Fruit fly (Drosophila melanogaster) whole organism: ENCODE measurements around the gene CG15386.

Experiments
- CG8478 ChIP-seq: fragments of >200 bp; optimal IDR thresholded peaks from 2 replicates; lab custom pipeline; 2018; ENCODE audit warnings: inconsistent platforms
- Dll ChIP-seq: fragments of >200 bp; optimal IDR thresholded peaks from 2 replicates; lab custom pipeline; 2017
- EcR ChIP-seq, 2 experiments: fragments of >200 bp; optimal IDR thresholded peaks; 2 replicates each; lab custom pipeline; 2017; ENCODE audit warnings: missing biosample characterization in 2 of 2, missing genetic modification characterization in 2 of 2, missing genetic modification reagents in 2 of 2
- pan ChIP-seq: fragments of >200 bp; optimal IDR thresholded peaks from 2 replicates; lab custom pipeline; 2017
- psq ChIP-seq: fragments of >200 bp; optimal IDR thresholded peaks from 2 replicates; lab custom pipeline; 2017
- usp ChIP-seq: fragments of >200 bp; optimal IDR thresholded peaks from 2 replicates; lab custom pipeline; 2017; ENCODE audit warnings: missing biosample characterization, missing genetic modification characterization, mixed read lengths

Gene CG15386

dm6 chr2L:2175090-2175830, 41.8 kb downstream of the CG15386 start:
- TF ChIP-seq CG8478: peak; percentile 24
- no peak for TF ChIP-seq pan (lab: Kevin White, UChicago)
- no peak for TF ChIP-seq Dll (lab: Kevin White, UChicago)
- no peak for TF ChIP-seq psq (lab: Kevin White, UChicago)
- TF ChIP-seq usp: no peak
- peak; percentile 56 to 73 for TF ChIP-seq EcR (GFP tag; optimal IDR thresholded peaks at IDR 0.05; lab: Kevin White, UChicago)

- no peak for TF ChIP-seq usp
- TF ChIP-seq EcR (GFP tag; optimal IDR thresholded peaks at IDR 0.05; lab: Kevin White, UChicago): no peak
- TF ChIP-seq pan (lab: Kevin White, UChicago): no peak
- no peak for TF ChIP-seq CG8478
- no peak for TF ChIP-seq Dll (lab: Kevin White, UChicago)
- no peak for TF ChIP-seq psq (lab: Kevin White, UChicago)
Observed at dm6 chr2L:2173604-2174003, 43.4 kb downstream of the CG15386 start.

DNA sequence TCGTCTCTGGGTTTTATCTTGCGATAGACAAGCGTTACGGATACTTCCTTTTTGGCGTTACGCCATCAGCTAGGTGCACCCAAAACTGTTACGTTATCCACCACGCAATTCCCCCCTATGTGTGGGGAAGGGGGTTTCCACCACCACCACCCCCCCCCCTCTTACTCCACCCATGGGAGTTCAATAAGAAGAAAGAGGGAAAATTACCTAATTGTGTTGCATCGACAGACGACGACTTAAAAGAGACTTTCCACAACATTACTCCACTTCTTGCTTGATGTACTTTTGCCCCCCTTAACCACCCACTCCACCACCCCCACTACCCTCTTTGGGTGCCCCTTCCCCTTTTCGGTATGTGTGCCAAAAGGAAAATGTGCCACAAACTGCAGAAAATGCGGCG, 43.9 kb downstream of the CG15386 start:
- TF ChIP-seq psq (lab: Kevin White, UChicago): no peak
- no peak for TF ChIP-seq Dll (lab: Kevin White, UChicago)
- no peak for TF ChIP-seq pan (lab: Kevin White, UChicago)
- no peak for TF ChIP-seq usp
- no peak for TF ChIP-seq EcR (GFP tag; optimal IDR thresholded peaks at IDR 0.05; lab: Kevin White, UChicago)
- no peak for TF ChIP-seq CG8478

- no peak for TF ChIP-seq pan (lab: Kevin White, UChicago)
Observed at dm6 chr2L:2172460-2173121, 44.5 kb downstream of the CG15386 start.

DNA sequence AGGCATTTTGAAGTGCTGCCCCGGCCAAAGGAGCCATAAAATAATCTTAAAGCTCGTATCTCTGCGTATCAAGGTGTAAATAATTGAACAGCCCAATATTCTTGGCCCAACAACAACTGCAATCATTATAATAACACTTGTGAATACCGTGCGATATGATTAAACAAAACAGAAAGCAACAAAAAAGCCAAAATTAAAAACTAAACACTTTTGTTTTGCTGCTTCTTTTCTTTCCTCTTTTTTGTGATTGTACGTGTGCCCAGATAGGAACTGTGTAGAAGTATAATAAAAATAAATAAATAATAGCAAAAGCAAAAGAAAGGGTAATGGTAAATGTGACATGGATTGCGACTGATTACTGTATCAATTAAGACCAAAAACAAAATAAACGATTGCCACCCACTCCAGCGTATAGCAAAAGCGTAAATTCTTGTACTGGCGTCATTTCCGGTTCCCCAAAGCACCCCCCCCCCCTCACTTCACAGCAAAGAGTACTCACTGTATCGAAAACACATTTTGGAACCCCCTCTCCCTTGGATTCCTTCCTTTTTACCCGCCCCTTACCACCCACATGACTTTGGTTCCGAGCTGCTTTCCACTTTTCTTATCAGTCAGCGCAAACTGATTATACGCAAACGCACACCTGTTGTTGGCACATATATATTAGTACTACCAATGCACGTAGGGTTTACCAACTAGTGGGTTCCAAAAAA, 45.5 kb downstream of the CG15386 start:
- TF ChIP-seq EcR (GFP tag; optimal IDR thresholded peaks at IDR 0.05; lab: Kevin White, UChicago): no peak
- no peak for TF ChIP-seq Dll (lab: Kevin White, UChicago)
- TF ChIP-seq psq (lab: Kevin White, UChicago): no peak
- TF ChIP-seq CG8478: no peak
- no peak for TF ChIP-seq usp
- TF ChIP-seq pan (lab: Kevin White, UChicago): no peak

dm6 chr2L:2168894-2169456, 48.1 kb downstream of the CG15386 start:
- no peak for TF ChIP-seq CG8478
- no peak for TF ChIP-seq pan (lab: Kevin White, UChicago)
- TF ChIP-seq psq (lab: Kevin White, UChicago): no peak
- TF ChIP-seq Dll (lab: Kevin White, UChicago): no peak
- TF ChIP-seq EcR (GFP tag; optimal IDR thresholded peaks at IDR 0.05; lab: Kevin White, UChicago): peak in 1 of 2 experiments; percentile 79
- TF ChIP-seq usp: no peak

dm6 chr2L:2168184-2168893, 48.7 kb downstream of the CG15386 start:
- TF ChIP-seq psq (lab: Kevin White, UChicago): no peak
- TF ChIP-seq usp: no peak
- TF ChIP-seq pan (lab: Kevin White, UChicago): no peak
- TF ChIP-seq CG8478: no peak
- TF ChIP-seq EcR (GFP tag; optimal IDR thresholded peaks at IDR 0.05; lab: Kevin White, UChicago): no peak
- no peak for TF ChIP-seq Dll (lab: Kevin White, UChicago)

DNA sequence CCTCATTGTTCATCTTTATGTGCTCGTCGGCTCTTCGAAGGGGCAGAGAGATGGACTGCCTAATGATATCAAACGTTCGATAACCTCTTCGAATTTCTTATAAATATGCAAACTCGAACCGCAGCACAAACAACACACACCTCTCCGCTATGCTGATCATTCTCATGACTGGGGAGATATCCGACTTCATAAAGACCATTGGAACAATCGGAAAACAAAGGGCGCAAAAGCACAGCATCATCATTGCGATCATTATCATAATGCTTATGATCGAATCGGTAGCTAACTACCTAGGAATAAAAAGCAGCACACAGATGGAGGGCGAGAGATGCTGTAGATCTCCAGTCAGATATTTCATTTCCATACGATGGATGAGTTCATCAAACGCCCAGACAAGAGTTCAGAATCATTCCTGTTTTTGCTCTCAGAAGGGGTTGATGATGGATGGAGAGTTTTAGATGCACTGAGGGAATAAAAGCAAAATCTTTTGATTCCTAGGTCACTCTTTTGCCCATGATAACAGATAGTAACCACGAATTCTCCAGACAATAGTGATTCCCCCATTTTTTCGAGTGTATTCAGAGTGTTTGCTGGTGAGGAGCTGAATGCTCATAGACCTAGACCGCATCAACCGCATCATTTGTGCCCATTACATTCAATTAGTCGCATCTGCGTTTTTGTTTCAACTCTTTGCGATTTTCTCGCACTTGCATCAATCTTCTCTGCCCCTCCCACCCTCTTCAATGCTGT, 49.9 kb downstream of the CG15386 start:
- TF ChIP-seq psq (lab: Kevin White, UChicago) (no peak), EcR (GFP tag; optimal IDR thresholded peaks at IDR 0.05; lab: Kevin White, UChicago) (peak in 1 of 2 experiments; percentile 29)
